Fruit fly (Drosophila melanogaster) whole organism: Measurements from ENCODE around the gene CG15773.

ENCODE experiments used
- CG8478 ChIP-seq: fragments of >200 bp; optimal IDR thresholded peaks from 2 replicates; lab custom pipeline; 2018; ENCODE audit warnings: inconsistent platforms
- Dll ChIP-seq: fragments of >200 bp; optimal IDR thresholded peaks from 2 replicates; lab custom pipeline; 2017
- EcR ChIP-seq, 2 experiments: fragments of >200 bp; optimal IDR thresholded peaks; 2 replicates each; lab custom pipeline; 2017; ENCODE audit warnings: missing biosample characterization in 2 of 2, missing genetic modification characterization in 2 of 2, missing genetic modification reagents in 2 of 2
- pan ChIP-seq: fragments of >200 bp; optimal IDR thresholded peaks from 2 replicates; lab custom pipeline; 2017
- psq ChIP-seq: fragments of >200 bp; optimal IDR thresholded peaks from 2 replicates; lab custom pipeline; 2017
- usp ChIP-seq: fragments of >200 bp; optimal IDR thresholded peaks from 2 replicates; lab custom pipeline; 2017; ENCODE audit warnings: missing biosample characterization, missing genetic modification characterization, mixed read lengths

DNA sequence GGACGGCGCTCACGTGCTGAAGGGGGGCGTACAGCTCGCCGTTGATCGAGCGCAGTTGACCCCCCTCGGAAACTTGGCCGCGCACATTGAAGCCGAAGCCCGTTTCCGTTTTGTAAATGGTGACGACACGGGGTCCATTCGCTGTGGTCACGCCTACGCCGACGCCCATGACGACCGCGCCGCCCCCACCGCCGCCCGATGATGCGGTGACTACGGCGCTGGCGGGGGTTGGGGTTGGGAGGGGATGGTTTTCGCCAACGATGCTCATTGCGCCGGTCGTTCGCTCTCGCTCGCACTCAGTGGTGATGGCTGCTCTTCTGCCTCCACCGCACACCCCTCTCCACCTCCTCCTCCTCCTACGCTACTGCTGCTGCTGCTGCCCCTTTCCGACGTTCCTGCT is 4.6 kb downstream of the CG15773 start:
- TF ChIP-seq pan (lab: Kevin White, UChicago) = no peak
- no peak for TF ChIP-seq EcR (GFP tag; optimal IDR thresholded peaks at IDR 0.05; lab: Kevin White, UChicago)
- TF ChIP-seq usp (GFP tag; lab: Kevin White, UChicago) = no peak
- TF ChIP-seq psq = no peak
- TF ChIP-seq Dll (lab: Kevin White, UChicago) = no peak
- TF ChIP-seq CG8478 = no peak
